Fruit fly (Drosophila melanogaster): ENCODE measurements around the gene Pdp.

The Pdp gene

DNA sequence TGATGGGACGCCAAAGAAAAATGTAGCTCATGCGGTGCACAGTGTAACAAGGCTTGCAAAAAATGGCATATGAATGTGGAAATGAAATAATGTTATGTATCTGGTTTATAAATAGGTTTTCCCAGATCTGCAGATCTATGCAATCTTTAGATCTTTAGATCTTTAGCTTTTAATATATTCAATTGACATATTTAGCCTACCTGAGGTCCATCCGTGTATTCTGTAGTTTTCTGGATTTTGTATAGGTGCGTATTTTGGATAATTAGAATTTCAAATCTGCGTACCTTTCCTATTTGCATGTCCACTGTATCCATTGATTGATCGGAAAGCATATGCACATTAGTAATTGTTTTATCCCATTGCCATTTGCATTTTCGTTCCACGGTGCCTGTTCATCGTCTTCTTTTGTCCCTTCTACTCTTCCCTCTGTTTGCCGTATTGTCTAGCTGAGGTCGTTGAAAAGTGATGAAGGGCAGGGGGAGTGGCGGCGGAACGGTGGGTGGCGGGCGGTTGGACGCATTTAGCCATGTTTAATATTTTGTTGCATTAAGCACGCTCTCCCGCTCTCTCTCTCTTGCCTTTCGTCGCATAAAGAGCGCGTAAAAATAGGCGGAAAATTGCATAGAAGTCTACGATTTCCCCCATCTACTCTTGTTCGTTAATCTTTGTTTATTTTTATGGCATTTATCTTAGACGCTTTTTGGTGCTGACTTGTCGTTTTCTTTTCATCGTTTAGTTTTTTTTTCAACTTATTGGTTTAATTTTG lies 25.3 kb downstream of the Pdp start, which contains the start of gene CHES-1-like (continued):
- peak; percentile 93 for TF ChIP-seq Hsf (GFP tag; optimal IDR thresholded peaks at IDR 0.05)
- peak; percentile 32; the same call in 1 of the 2 replicates for TF ChIP-seq CkIIα-i1 (GFP tag; IDR thresholded peaks at IDR 0.05)
- TF ChIP-seq dysf (GFP tag; IDR thresholded peaks at IDR 0.05) = peak; percentile 92
- TF ChIP-seq kay (GFP tag; optimal IDR thresholded peaks at IDR 0.05) = peak; percentile 89
- peak; percentile 31; the same call in 1 of the 2 replicates for TF ChIP-seq CG5953 (GFP tag; IDR thresholded peaks at IDR 0.05)
- peak; percentile 86 for TF ChIP-seq CG6854 (GFP tag; optimal IDR thresholded peaks at IDR 0.05)
- TF ChIP-seq ind (GFP tag; optimal IDR thresholded peaks at IDR 0.05) = peak; percentile 93
- peak; percentile 67 for TF ChIP-seq wdn (GFP tag; IDR thresholded peaks at IDR 0.05)
- TF ChIP-seq Neu2 (GFP tag; optimal IDR thresholded peaks at IDR 0.05; ENCODE audit: borderline replicate concordance) = peak; percentile 56
- TF ChIP-seq insv (GFP tag; optimal IDR thresholded peaks at IDR 0.05) = peak; percentile 1 to 59
- peak; percentile 90 for TF ChIP-seq Hr3 (GFP tag; optimal IDR thresholded peaks at IDR 0.05)
- peak; percentile 64 for TF ChIP-seq CG7928 (GFP tag; optimal IDR thresholded peaks at IDR 0.05)
- TF ChIP-seq CG10462 (GFP tag; optimal IDR thresholded peaks at IDR 0.05) = peak; percentile 84
- TF ChIP-seq CG13424 (tag; optimal IDR thresholded peaks at IDR 0.05) = peak; percentile 91
- TF ChIP-seq CG6272 (GFP tag; IDR thresholded peaks at IDR 0.05) = peak; percentile 52; the same call in 1 of the 2 replicates
- peak; percentile 89 for TF ChIP-seq HLH54F (GFP tag; optimal IDR thresholded peaks at IDR 0.05)
- peak; percentile 92 for TF ChIP-seq CG9437 (GFP tag; optimal IDR thresholded peaks at IDR 0.05)
- TF ChIP-seq ci (GFP tag; IDR thresholded peaks at IDR 0.05) = peak; percentile 80; the same call in 2 of the 3 replicates
- TF ChIP-seq Eip74EF (GFP tag; optimal IDR thresholded peaks at IDR 0.05) = peak in 1 of 2 experiments; percentile 94
- TF ChIP-seq Lpt (GFP tag; optimal IDR thresholded peaks at IDR 0.05) = no peak
- TF ChIP-seq CG42726 (GFP tag; IDR thresholded peaks at IDR 0.05; ENCODE audit: partially characterized antibody) = 0 out of 2 replicates have a peak, but pooled peaks have one; percentile 15
- peak; percentile 86 for TF ChIP-seq ewg (GFP tag; optimal IDR thresholded peaks at IDR 0.05)
- peak; percentile 94 for TF ChIP-seq CG8924 (tag; optimal IDR thresholded peaks at IDR 0.05)
- peak; percentile 67 for TF ChIP-seq Oaz (GFP tag; IDR thresholded peaks at IDR 0.05)
- peak; percentile 44 for TF ChIP-seq CG31365 (tag; optimal IDR thresholded peaks at IDR 0.05)
- peak; percentile 77 to 95 for TF ChIP-seq Hr51 (GFP tag; optimal IDR thresholded peaks at IDR 0.05)
- peak; percentile 62; the same call in 2 of the 3 replicates for TF ChIP-seq CG7357 (GFP tag; IDR thresholded peaks at IDR 0.05)
- TF ChIP-seq CG4854 (GFP tag; optimal IDR thresholded peaks at IDR 0.05) = peak; percentile 70
- peak; percentile 84 for TF ChIP-seq btn (GFP tag; optimal IDR thresholded peaks at IDR 0.05)
- TF ChIP-seq zfh1 (GFP tag; IDR thresholded peaks at IDR 0.05) = peak; percentile 75
- no peak for TF ChIP-seq grn (GFP tag; optimal IDR thresholded peaks at IDR 0.05)
- TF ChIP-seq CG6689 (GFP tag; IDR thresholded peaks at IDR 0.05) = peak; percentile 86
- peak; percentile 89 for TF ChIP-seq CG9609 (GFP tag; optimal IDR thresholded peaks at IDR 0.05)
- peak; percentile 87 for TF ChIP-seq esg (GFP tag; conservative IDR thresholded peaks at IDR 0.05)
- peak; percentile 92 for TF ChIP-seq CG4424 (GFP tag; optimal IDR thresholded peaks at IDR 0.05)
- peak; percentile 94 for TF ChIP-seq BtbVII (GFP tag; optimal IDR thresholded peaks at IDR 0.05)
- no peak for TF ChIP-seq tll (GFP tag; optimal IDR thresholded peaks at IDR 0.05)
- TF ChIP-seq CG12769 (tag; optimal IDR thresholded peaks at IDR 0.05) = peak; percentile 62
- peak; percentile 55 for TF ChIP-seq psq (GFP tag; optimal IDR thresholded peaks at IDR 0.05)
- TF ChIP-seq gsb (GFP tag; IDR thresholded peaks at IDR 0.05) = peak; percentile 37
- no peak for TF ChIP-seq CG43689 (GFP tag; IDR thresholded peaks at IDR 0.05)
- TF ChIP-seq CG10654 (GFP tag; optimal IDR thresholded peaks at IDR 0.05) = peak; percentile 83
- TF ChIP-seq corto (GFP tag; optimal IDR thresholded peaks at IDR 0.05) = peak; percentile 40
- TF ChIP-seq CG9876 (GFP tag; optimal IDR thresholded peaks at IDR 0.05) = peak; percentile 81
- peak; percentile 48; the same call in 1 of the 2 replicates for TF ChIP-seq ranshi (GFP tag; IDR thresholded peaks at IDR 0.05)
- peak; percentile 81 for TF ChIP-seq D19B (GFP tag; optimal IDR thresholded peaks at IDR 0.05)
- TF ChIP-seq CG12942 (GFP tag; optimal IDR thresholded peaks at IDR 0.05) = peak; percentile 90
- peak; percentile 85 for TF ChIP-seq sd (tag; optimal IDR thresholded peaks at IDR 0.05)
- TF ChIP-seq E2f1 (GFP tag; IDR thresholded peaks at IDR 0.05) = peak; percentile 71
